Fruit fly (Drosophila melanogaster) whole organism, embryonic: ENCODE measurements around the gene Son.

Experiments used
- Adf1 ChIP-seq: fragments of 200-800 bp; sonication (Bioruptor generic); IDR thresholded peaks from 2 replicates; pipeline ENCODE4 v1.3.6; 2022; ENCODE audit warnings: missing biosample characterization, missing genetic modification characterization
- C15 ChIP-seq: fragments of 200-800 bp; sonication (Bioruptor generic); IDR thresholded peaks from 3 replicates; pipeline ENCODE4 v1.3.6; 2022; ENCODE audit warnings: missing biosample characterization, missing genetic modification characterization
- CG12155 ChIP-seq: fragments of 200-800 bp; sonication (Bioruptor generic); optimal IDR thresholded peaks from 3 replicates; lab custom pipeline; 2016; ENCODE audit warnings: missing biosample characterization, missing genetic modification characterization
- CG12659 ChIP-seq: fragments of 200-800 bp; sonication (Bioruptor generic); optimal IDR thresholded peaks from 3 replicates; lab custom pipeline; 2017; ENCODE audit warnings: mild to moderate bottlenecking, missing biosample characterization, missing genetic modification reagents, missing genetic modification characterization
- CG14710 ChIP-seq: fragments of 200-800 bp; sonication (Bioruptor generic); optimal IDR thresholded peaks from 3 replicates; lab custom pipeline; 2019; ENCODE audit warnings: missing biosample characterization, mild to moderate bottlenecking, missing genetic modification characterization, moderate library complexity
- CG16815 ChIP-seq: fragments of 200-800 bp; sonication (Bioruptor generic); optimal IDR thresholded peaks from 3 replicates; lab custom pipeline; 2017; ENCODE audit warnings: missing biosample characterization, mild to moderate bottlenecking, missing genetic modification characterization
- CG3065 ChIP-seq: fragments of 200-800 bp; sonication (Bioruptor generic); optimal IDR thresholded peaks from 2 replicates; lab custom pipeline; 2016; ENCODE audit warnings: missing biosample characterization, missing genetic modification characterization
- CG32532 ChIP-seq: fragments of 200-800 bp; sonication (Bioruptor generic); IDR thresholded peaks from 2 replicates; pipeline ENCODE4 v1.3.6; 2022; ENCODE audit warnings: missing biosample characterization, missing genetic modification characterization
- CG4730 ChIP-seq: fragments of 200-800 bp; sonication (Bioruptor generic); IDR thresholded peaks from 2 replicates; pipeline ENCODE4 v1.3.6; 2022; ENCODE audit warnings: missing biosample characterization, missing genetic modification characterization
- CG6272 ChIP-seq: fragments of 200-800 bp; sonication (Bioruptor generic); IDR thresholded peaks from 2 replicates; pipeline ENCODE4 v1.3.6; 2022; ENCODE audit warnings: missing biosample characterization, missing genetic modification characterization
- CG6813 ChIP-seq: fragments of 200-800 bp; sonication (Bioruptor generic); optimal IDR thresholded peaks from 2 replicates; lab custom pipeline; 2017; ENCODE audit warnings: missing biosample characterization, missing genetic modification characterization, mild to moderate bottlenecking, moderate library complexity, missing genetic modification reagents
- CG8281 ChIP-seq: fragments of 200-800 bp; sonication (Bioruptor generic); optimal IDR thresholded peaks from 2 replicates; lab custom pipeline; 2018; ENCODE audit warnings: missing biosample characterization, mild to moderate bottlenecking, missing genetic modification characterization, moderate library complexity
- CG9817 ChIP-seq: fragments of 200-800 bp; sonication (Bioruptor generic); optimal IDR thresholded peaks from 2 replicates; lab custom pipeline; 2018; ENCODE audit warnings: missing biosample characterization, mild to moderate bottlenecking, missing genetic modification characterization, moderate library complexity
- CG9876 ChIP-seq: fragments of 200-800 bp; sonication (Bioruptor generic); optimal IDR thresholded peaks from 2 replicates; lab custom pipeline; 2016; ENCODE audit warnings: missing biosample characterization, missing genetic modification characterization
- CHES-1-like ChIP-seq: fragments of 200-800 bp; sonication (Bioruptor generic); optimal IDR thresholded peaks from 2 replicates; lab custom pipeline; 2016; ENCODE audit warnings: missing biosample characterization, missing genetic modification characterization
- CTCF ChIP-seq: fragments of 200-800 bp; sonication (Bioruptor generic); optimal IDR thresholded peaks from 2 replicates; lab custom pipeline; 2017; ENCODE audit warnings: missing biosample characterization, mild to moderate bottlenecking, missing genetic modification characterization, moderate library complexity
- Chrac-16 ChIP-seq: fragments of 200-800 bp; sonication (Bioruptor generic); optimal IDR thresholded peaks from 3 replicates; lab custom pipeline; 2016; ENCODE audit warnings: missing biosample characterization, missing genetic modification characterization
- Dll ChIP-seq: fragments of 200-800 bp; sonication (Bioruptor generic); IDR thresholded peaks from 4 replicates; pipeline ENCODE4 v1.3.6; 2022; ENCODE audit warnings: missing biosample characterization, missing genetic modification characterization; ENCODE audit not compliant: partially characterized antibody
- Doc3 ChIP-seq: fragments of 200-800 bp; sonication (Bioruptor generic); IDR thresholded peaks from 3 replicates; pipeline ENCODE4 v1.3.6; 2022; ENCODE audit warnings: missing biosample characterization, missing genetic modification characterization; ENCODE audit not compliant: partially characterized antibody
- HLHmδ ChIP-seq: fragments of 200-800 bp; sonication (Bioruptor generic); optimal IDR thresholded peaks from 2 replicates; lab custom pipeline; 2018; ENCODE audit warnings: missing biosample characterization, mild to moderate bottlenecking, missing genetic modification characterization, moderate library complexity
- HmgZ ChIP-seq: fragments of 200-800 bp; sonication (Bioruptor generic); optimal IDR thresholded peaks from 2 replicates; lab custom pipeline; 2018; ENCODE audit warnings: missing biosample characterization, mild to moderate bottlenecking, missing genetic modification characterization
- Hsf ChIP-seq: fragments of 200-800 bp; sonication (Bioruptor generic); optimal IDR thresholded peaks from 3 replicates; lab custom pipeline; 2016; ENCODE audit warnings: missing biosample characterization, missing genetic modification characterization
- Lhr ChIP-seq: fragments of 200-800 bp; sonication (Bioruptor generic); optimal IDR thresholded peaks from 3 replicates; lab custom pipeline; 2017; ENCODE audit warnings: mild to moderate bottlenecking, missing biosample characterization, missing genetic modification reagents, missing genetic modification characterization
- MTF-1 ChIP-seq: fragments of 200-800 bp; sonication (Bioruptor generic); optimal IDR thresholded peaks from 2 replicates; lab custom pipeline; 2018; ENCODE audit warnings: missing biosample characterization, mild to moderate bottlenecking, missing genetic modification characterization, borderline replicate concordance
- Trl ChIP-seq, 3 experiments: fragments of >200 bp in 2 of 3; fragments of 200-800 bp in 1 of 3; sonication (Bioruptor generic) in 1 of 3; optimal IDR thresholded peaks; 2 replicates in 1 of 3; 3 replicates in 2 of 3; lab custom pipeline; 2016 to 2017; ENCODE audit warnings: missing biosample characterization in 1 of 3, missing genetic modification characterization in 1 of 3
- cad ChIP-seq: fragments of >200 bp; optimal IDR thresholded peaks from 2 replicates; lab custom pipeline; 2017; ENCODE audit warnings: missing biosample characterization, missing genetic modification characterization
- cas ChIP-seq: fragments of 200-800 bp; sonication (Bioruptor generic); IDR thresholded peaks from 2 replicates; pipeline ENCODE4 v1.3.6; 2022; ENCODE audit warnings: missing biosample characterization, missing genetic modification characterization
- chif ChIP-seq, 2 experiments: fragments of 200-800 bp; sonication (Bioruptor generic); optimal IDR thresholded peaks; 3 replicates each; lab custom pipeline; 2016; ENCODE audit warnings: missing biosample characterization in 2 of 2, missing genetic modification characterization in 2 of 2
- crc ChIP-seq: fragments of 200-800 bp; sonication (Bioruptor generic); optimal IDR thresholded peaks from 2 replicates; lab custom pipeline; 2016; ENCODE audit warnings: missing biosample characterization, missing genetic modification characterization
- esg ChIP-seq: fragments of 200-800 bp; sonication (Bioruptor generic); conservative IDR thresholded peaks from 2 replicates; pipeline ENCODE4 v1.3.6; 2022; ENCODE audit warnings: missing biosample characterization, missing genetic modification characterization
- exex ChIP-seq: fragments of 200-800 bp; sonication (Bioruptor generic); optimal IDR thresholded peaks from 4 replicates; lab custom pipeline; 2018; ENCODE audit warnings: missing biosample characterization, mild to moderate bottlenecking, missing genetic modification characterization, moderate library complexity
- hkb ChIP-seq, 2 experiments: fragments of 200-800 bp in 1 of 2; fragments of >200 bp in 1 of 2; sonication (Bioruptor generic) in 1 of 2; IDR thresholded peaks in 1 of 2; optimal IDR thresholded peaks in 1 of 2; 2 replicates each; pipeline versions ENCODE4 v1.3.6 to Lab custom; 2017 to 2022; ENCODE audit warnings: missing biosample characterization in 1 of 2, missing genetic modification characterization in 1 of 2
- inv ChIP-seq: fragments of 200-800 bp; sonication (Bioruptor generic); IDR thresholded peaks from 2 replicates; pipeline ENCODE4 v1.3.6; 2022; ENCODE audit warnings: missing biosample characterization, missing genetic modification characterization; ENCODE audit not compliant: partially characterized antibody
- jumu ChIP-seq: fragments of 200-800 bp; sonication (Bioruptor generic); optimal IDR thresholded peaks from 3 replicates; lab custom pipeline; 2016; ENCODE audit warnings: missing biosample characterization, missing genetic modification characterization
- kah ChIP-seq: fragments of 200-800 bp; sonication (Bioruptor generic); optimal IDR thresholded peaks from 2 replicates; lab custom pipeline; 2018; ENCODE audit warnings: missing biosample characterization, mild to moderate bottlenecking, missing genetic modification characterization
- kay ChIP-seq: fragments of 200-800 bp; sonication (Bioruptor generic); optimal IDR thresholded peaks from 2 replicates; lab custom pipeline; 2016; ENCODE audit warnings: missing biosample characterization, missing genetic modification characterization
- lilli ChIP-seq: fragments of 200-800 bp; sonication (Bioruptor generic); optimal IDR thresholded peaks from 3 replicates; lab custom pipeline; 2016; ENCODE audit warnings: missing biosample characterization, missing genetic modification characterization
- lov ChIP-seq, 2 experiments: fragments of 200-800 bp in 1 of 2; fragments of >200 bp in 1 of 2; sonication (Bioruptor generic) in 1 of 2; IDR thresholded peaks in 1 of 2; optimal IDR thresholded peaks in 1 of 2; 2 replicates in 1 of 2; 3 replicates in 1 of 2; pipeline versions ENCODE4 v1.3.6 to Lab custom; 2017 to 2022; ENCODE audit warnings: missing biosample characterization in 1 of 2, missing genetic modification characterization in 1 of 2
- oc ChIP-seq: fragments of 200-800 bp; sonication (Bioruptor generic); optimal IDR thresholded peaks from 2 replicates; lab custom pipeline; 2018; ENCODE audit warnings: missing biosample characterization, mild to moderate bottlenecking, missing genetic modification characterization, moderate library complexity
- otp ChIP-seq: fragments of 200-800 bp; sonication (Bioruptor generic); IDR thresholded peaks from 3 replicates; pipeline ENCODE4, ENCODE4 v1.3.6; 2022; ENCODE audit warnings: missing biosample characterization, missing genetic modification characterization
- phol ChIP-seq: fragments of 200-800 bp; sonication (Bioruptor generic); optimal IDR thresholded peaks from 3 replicates; lab custom pipeline; 2018; ENCODE audit warnings: missing biosample characterization, mild to moderate bottlenecking, missing genetic modification characterization, moderate library complexity
- pum ChIP-seq: fragments of 200-800 bp; sonication (Bioruptor generic); optimal IDR thresholded peaks from 2 replicates; lab custom pipeline; 2016; ENCODE audit warnings: missing biosample characterization, missing genetic modification characterization
- ranshi ChIP-seq: fragments of 200-800 bp; sonication (Bioruptor generic); IDR thresholded peaks from 2 replicates; pipeline ENCODE4 v1.3.6; 2022; ENCODE audit warnings: missing biosample characterization, missing genetic modification characterization
- run ChIP-seq: fragments of 200-800 bp; sonication (Bioruptor generic); optimal IDR thresholded peaks from 3 replicates; lab custom pipeline; 2018; ENCODE audit warnings: missing biosample characterization, mild to moderate bottlenecking, missing genetic modification characterization
- shn ChIP-seq: fragments of 200-800 bp; sonication (Bioruptor generic); optimal IDR thresholded peaks from 3 replicates; lab custom pipeline; 2016; ENCODE audit warnings: missing biosample characterization, missing genetic modification characterization
- slbo ChIP-seq: fragments of 200-800 bp; sonication (Bioruptor generic); IDR thresholded peaks from 2 replicates; pipeline ENCODE4 v1.3.6; 2022; ENCODE audit warnings: missing biosample characterization, missing genetic modification characterization
- slp2 ChIP-seq: fragments of 200-800 bp; sonication (Bioruptor generic); optimal IDR thresholded peaks from 2 replicates; lab custom pipeline; 2016; ENCODE audit warnings: missing biosample characterization, missing genetic modification characterization
- tap ChIP-seq: fragments of 200-800 bp; optimal IDR thresholded peaks from 3 replicates; lab custom pipeline; 2019; ENCODE audit warnings: missing biosample characterization, mild to moderate bottlenecking, missing genetic modification characterization, moderate library complexity
- zen2 ChIP-seq: fragments of 200-800 bp; sonication (Bioruptor generic); IDR thresholded peaks from 3 replicates; pipeline ENCODE4 v1.3.6; 2022; ENCODE audit warnings: missing biosample characterization, missing genetic modification characterization; ENCODE audit not compliant: partially characterized antibody

Gene Son

DNA sequence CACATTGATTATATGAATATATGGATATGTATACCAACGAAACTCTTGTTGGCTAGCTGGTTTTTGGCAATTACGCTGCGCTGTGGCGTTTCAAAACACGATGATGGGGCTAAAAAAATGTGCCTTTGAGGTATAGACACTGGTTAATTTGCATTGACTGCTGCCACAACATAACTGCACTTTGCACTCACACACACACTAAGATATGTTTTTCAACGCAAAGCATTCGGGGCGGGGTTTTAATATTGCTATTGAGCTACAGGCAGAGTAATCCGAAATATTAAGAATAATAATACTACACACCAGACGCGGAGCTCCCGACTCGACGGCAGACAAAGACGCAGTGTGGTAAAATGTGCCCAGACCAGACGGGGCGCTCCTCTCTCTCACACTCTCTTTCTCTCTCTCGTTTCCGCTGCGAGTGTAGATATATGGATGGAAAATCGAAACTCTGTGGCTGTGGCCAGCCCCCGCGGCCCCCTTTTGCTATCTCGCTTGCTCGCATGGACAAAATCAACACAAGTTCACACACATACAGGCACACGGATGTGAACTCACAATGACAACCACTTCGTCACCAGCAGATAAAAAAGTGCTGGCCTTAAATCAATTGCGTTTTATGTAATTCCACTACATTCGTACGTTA is 26.7 kb upstream of the Son start (continued):
- TF ChIP-seq chif (GFP tag; optimal IDR thresholded peaks at IDR 0.05; lab: Kevin White, UChicago) = no peak
- TF ChIP-seq CG9817 (tag; lab: Kevin White, UChicago) = no peak
- no peak for TF ChIP-seq CG16815 (GFP tag; lab: Kevin White, UChicago)
- no peak for TF ChIP-seq C15 (GFP tag; lab: Robert Waterston, UW)
- no peak for TF ChIP-seq Lhr
- no peak for TF ChIP-seq slp2 (GFP tag; lab: Kevin White, UChicago)
- peak; percentile 13 for TF ChIP-seq CTCF (GFP tag; lab: Kevin White, UChicago)
- no peak for TF ChIP-seq CG3065
- peak; percentile 43 for TF ChIP-seq kay (GFP tag; lab: Kevin White, UChicago)
- TF ChIP-seq CG6813 = peak; percentile 85
- peak; percentile 95 for TF ChIP-seq HLHmδ (GFP tag; lab: Kevin White, UChicago)
- TF ChIP-seq CG9876 (GFP tag; lab: Kevin White, UChicago) = no peak
- no peak for TF ChIP-seq esg (GFP tag; lab: Robert Waterston, UW)
- peak; percentile 11 for TF ChIP-seq CG8281
- peak; percentile 79 for TF ChIP-seq MTF-1 (GFP tag; lab: Kevin White, UChicago)
- no peak for TF ChIP-seq Dll (GFP tag; lab: Robert Waterston, UW)
- TF ChIP-seq hkb (optimal IDR thresholded peaks at IDR 0.05; lab: Kevin White, UChicago) = no peak
- no peak for TF ChIP-seq hkb (GFP tag; IDR thresholded peaks at IDR 0.05; lab: Robert Waterston, UW)
- TF ChIP-seq pum = no peak
- peak; percentile 96 for TF ChIP-seq kah (GFP tag; lab: Kevin White, UChicago)
- TF ChIP-seq crc = no peak
- no peak for TF ChIP-seq otp (GFP tag; lab: Robert Waterston, UW)
- TF ChIP-seq CG12155 (GFP tag; lab: Kevin White, UChicago) = no peak
- peak; percentile 25 for TF ChIP-seq lilli (GFP tag; lab: Kevin White, UChicago)
- TF ChIP-seq run (tag; lab: Kevin White, UChicago) = peak; percentile 49
- TF ChIP-seq lov (optimal IDR thresholded peaks at IDR 0.05; lab: Kevin White, UChicago) = peak; percentile 36
- no peak for TF ChIP-seq lov (GFP tag; IDR thresholded peaks at IDR 0.05; lab: Robert Waterston, UW)
- TF ChIP-seq ranshi = no peak
- TF ChIP-seq Trl (optimal IDR thresholded peaks at IDR 0.05; lab: Kevin White, UChicago) = peak; percentile 93 to 95
- TF ChIP-seq Trl (GFP tag; optimal IDR thresholded peaks at IDR 0.05; lab: Kevin White, UChicago) = peak; percentile 65
- TF ChIP-seq Chrac-16 (GFP tag; lab: Kevin White, UChicago) = no peak
- no peak for TF ChIP-seq cas (GFP tag; lab: Robert Waterston, UW)
- no peak for TF ChIP-seq tap (tag; lab: Kevin White, UChicago)
- no peak for TF ChIP-seq Adf1
- TF ChIP-seq CHES-1-like (GFP tag; lab: Kevin White, UChicago) = peak; percentile 60
- TF ChIP-seq phol (tag; lab: Kevin White, UChicago) = no peak
- TF ChIP-seq exex = peak; percentile 36
- TF ChIP-seq CG14710 = no peak
- peak; percentile 79 for TF ChIP-seq HmgZ
- no peak for TF ChIP-seq CG4730 (GFP tag; lab: Robert Waterston, UW)
- TF ChIP-seq shn = peak; percentile 37
- TF ChIP-seq Hsf (GFP tag; lab: Kevin White, UChicago) = no peak
- TF ChIP-seq inv (GFP tag; lab: Robert Waterston, UW) = no peak
- TF ChIP-seq jumu (GFP tag; lab: Kevin White, UChicago) = no peak
- TF ChIP-seq CG6272 = no peak
- peak; percentile 43 for TF ChIP-seq CG12659 (GFP tag; lab: Kevin White, UChicago)
- TF ChIP-seq cad (GFP tag; lab: Kevin White, UChicago) = no peak
- TF ChIP-seq slbo (GFP tag; lab: Robert Waterston, UW) = no peak
- no peak for TF ChIP-seq Doc3 (GFP tag; lab: Robert Waterston, UW)
- no peak for TF ChIP-seq CG32532
- no peak for TF ChIP-seq zen2
- TF ChIP-seq oc (tag; lab: Kevin White, UChicago) = no peak
